Fruit fly (Drosophila melanogaster): Measurements from ENCODE around the gene CG4238.

CG4238 gene

DNA sequence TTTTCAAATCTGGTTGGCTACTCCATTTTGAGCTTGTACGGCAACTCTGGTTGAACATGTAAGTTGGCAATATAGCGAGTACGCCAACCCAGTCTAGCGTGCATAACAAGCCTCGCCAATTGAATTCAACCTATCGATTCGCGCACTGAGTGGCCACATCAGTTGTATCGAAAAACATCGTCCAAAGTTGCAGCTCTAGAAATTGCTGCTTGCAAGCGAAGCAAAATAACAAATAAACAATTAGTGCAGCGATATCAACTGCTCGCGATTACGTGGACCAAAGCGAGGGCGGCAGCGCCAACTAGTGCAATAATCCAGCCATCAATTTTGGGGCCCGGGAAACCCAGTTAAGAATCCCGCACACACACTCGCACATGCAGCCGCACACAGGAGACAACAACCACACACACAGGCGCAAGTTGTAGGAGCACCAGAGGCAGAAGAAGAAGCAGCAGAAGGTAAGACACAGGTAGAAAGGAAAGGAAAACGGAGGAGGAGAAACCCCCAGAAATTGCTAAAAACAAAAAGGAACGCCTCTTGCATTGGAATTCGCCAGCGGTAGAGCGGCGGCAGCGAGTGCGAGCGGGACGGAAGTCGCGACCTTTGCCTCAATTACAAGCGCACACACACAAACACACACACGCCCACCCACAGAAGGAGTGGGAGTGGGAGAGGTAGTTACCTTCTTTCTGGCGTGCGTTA, 28.0 kb downstream of the CG4238 start (continued):
- TF ChIP-seq CG7556 (GFP tag; optimal IDR thresholded peaks at IDR 0.05), result no peak
- no peak for TF ChIP-seq Lpt (GFP tag; optimal IDR thresholded peaks at IDR 0.05)
- TF ChIP-seq Sin3A (optimal IDR thresholded peaks at IDR 0.05), result peak; percentile 94
- TF ChIP-seq CG7963 (GFP tag; IDR thresholded peaks at IDR 0.05; ENCODE audit: partially characterized antibody), result peak; percentile 84
- TF ChIP-seq CG17359 (tag; optimal IDR thresholded peaks at IDR 0.05), result no peak
- no peak for TF ChIP-seq CG11723 (GFP tag; optimal IDR thresholded peaks at IDR 0.05)
- TF ChIP-seq CG6765 (GFP tag; optimal IDR thresholded peaks at IDR 0.05), result no peak
- TF ChIP-seq maf-S (GFP tag; optimal IDR thresholded peaks at IDR 0.05), result peak; percentile 22
- TF ChIP-seq mld (GFP tag; IDR thresholded peaks at IDR 0.05; ENCODE audit: partially characterized antibody), result peak; percentile 60; the same call in 2 of the 3 replicates
- no peak for TF ChIP-seq lbe (GFP tag; optimal IDR thresholded peaks at IDR 0.05)
- TF ChIP-seq Blimp-1 (GFP tag; optimal IDR thresholded peaks at IDR 0.05), result no peak
- TF ChIP-seq CHES-1-like (GFP tag; optimal IDR thresholded peaks at IDR 0.05), result peak; percentile 61
- TF ChIP-seq phol (tag; optimal IDR thresholded peaks at IDR 0.05), result peak; percentile 62
- no peak for TF ChIP-seq CG18262 (tag; optimal IDR thresholded peaks at IDR 0.05)
- no peak for TF ChIP-seq Lim3 (GFP tag; IDR thresholded peaks at IDR 0.05)
- no peak for TF ChIP-seq sima (GFP tag; optimal IDR thresholded peaks at IDR 0.05)
- TF ChIP-seq CG31441 (GFP tag; IDR thresholded peaks at IDR 0.05), result no peak
- peak; percentile 53 for TF ChIP-seq zen (tag; optimal IDR thresholded peaks at IDR 0.05)
- TF ChIP-seq CG6813 (GFP tag; optimal IDR thresholded peaks at IDR 0.05), result no peak
- TF ChIP-seq odd (GFP tag; optimal IDR thresholded peaks at IDR 0.05), result no peak
- no peak for TF ChIP-seq CG8089 (GFP tag; optimal IDR thresholded peaks at IDR 0.05)
- TF ChIP-seq Hr39 (optimal IDR thresholded peaks at IDR 0.05), result no peak
- TF ChIP-seq NC2β (GFP tag; optimal IDR thresholded peaks at IDR 0.05), result peak; percentile 19
- TF ChIP-seq HLHmδ (GFP tag; optimal IDR thresholded peaks at IDR 0.05), result no peak
- no peak for TF ChIP-seq yki (optimal IDR thresholded peaks at IDR 0.05)
- no peak for TF ChIP-seq ara (GFP tag; IDR thresholded peaks at IDR 0.05)
- peak; percentile 76 for TF ChIP-seq pita (GFP tag; optimal IDR thresholded peaks at IDR 0.05)
- TF ChIP-seq NfI (GFP tag; optimal IDR thresholded peaks at IDR 0.05), result no peak
- no peak for TF ChIP-seq bowl (GFP tag; IDR thresholded peaks at IDR 0.05)
- peak; percentile 63 for TF ChIP-seq CG9797 (GFP tag; optimal IDR thresholded peaks at IDR 0.05)
- no peak for TF ChIP-seq CG31388 (GFP tag; optimal IDR thresholded peaks at IDR 0.05)
- TF ChIP-seq GATAe (GFP tag; conservative IDR thresholded peaks at IDR 0.05), result no peak
- no peak for TF ChIP-seq CG11696 (GFP tag; IDR thresholded peaks at IDR 0.05)
- no peak for TF ChIP-seq Atf-2 (GFP tag; optimal IDR thresholded peaks at IDR 0.05)
- TF ChIP-seq CG32772 (GFP tag; IDR thresholded peaks at IDR 0.05), result no peak
- TF ChIP-seq Ssrp (tag; optimal IDR thresholded peaks at IDR 0.05), result no peak
- no peak for TF ChIP-seq Hey (tag; optimal IDR thresholded peaks at IDR 0.05)
- TF ChIP-seq Fer1 (GFP tag; optimal IDR thresholded peaks at IDR 0.05), result no peak
- TF ChIP-seq chm (GFP tag; IDR thresholded peaks at IDR 0.05), result no peak
- no peak for TF ChIP-seq CG3407 (GFP tag; optimal IDR thresholded peaks at IDR 0.05)
- no peak for TF ChIP-seq BtbVII (GFP tag; optimal IDR thresholded peaks at IDR 0.05)
- TF ChIP-seq disco-r (GFP tag; optimal IDR thresholded peaks at IDR 0.05), result no peak
- TF ChIP-seq usp (GFP tag; optimal IDR thresholded peaks at IDR 0.05), result no peak
- TF ChIP-seq crc (GFP tag; optimal IDR thresholded peaks at IDR 0.05), result no peak
- no peak for TF ChIP-seq ind (GFP tag; optimal IDR thresholded peaks at IDR 0.05)
- no peak for TF ChIP-seq Kr (GFP tag; optimal IDR thresholded peaks at IDR 0.05)
- peak; percentile 29 for TF ChIP-seq her (GFP tag; optimal IDR thresholded peaks at IDR 0.05)
- no peak for TF ChIP-seq CG17568 (GFP tag; optimal IDR thresholded peaks at IDR 0.05)
- TF ChIP-seq CG17385 (GFP tag; optimal IDR thresholded peaks at IDR 0.05), result peak; percentile 91
- TF ChIP-seq fru (optimal IDR thresholded peaks at IDR 0.05), result no peak
- TF ChIP-seq dati (GFP tag; IDR thresholded peaks at IDR 0.05), result no peak
- TF ChIP-seq vnd (GFP tag; IDR thresholded peaks at IDR 0.05; ENCODE audit: partially characterized antibody), result peak; percentile 89
